Worm (Caenorhabditis elegans): Measurements from ENCODE around the gene C25F9.13.

Gene C25F9.13

DNA sequence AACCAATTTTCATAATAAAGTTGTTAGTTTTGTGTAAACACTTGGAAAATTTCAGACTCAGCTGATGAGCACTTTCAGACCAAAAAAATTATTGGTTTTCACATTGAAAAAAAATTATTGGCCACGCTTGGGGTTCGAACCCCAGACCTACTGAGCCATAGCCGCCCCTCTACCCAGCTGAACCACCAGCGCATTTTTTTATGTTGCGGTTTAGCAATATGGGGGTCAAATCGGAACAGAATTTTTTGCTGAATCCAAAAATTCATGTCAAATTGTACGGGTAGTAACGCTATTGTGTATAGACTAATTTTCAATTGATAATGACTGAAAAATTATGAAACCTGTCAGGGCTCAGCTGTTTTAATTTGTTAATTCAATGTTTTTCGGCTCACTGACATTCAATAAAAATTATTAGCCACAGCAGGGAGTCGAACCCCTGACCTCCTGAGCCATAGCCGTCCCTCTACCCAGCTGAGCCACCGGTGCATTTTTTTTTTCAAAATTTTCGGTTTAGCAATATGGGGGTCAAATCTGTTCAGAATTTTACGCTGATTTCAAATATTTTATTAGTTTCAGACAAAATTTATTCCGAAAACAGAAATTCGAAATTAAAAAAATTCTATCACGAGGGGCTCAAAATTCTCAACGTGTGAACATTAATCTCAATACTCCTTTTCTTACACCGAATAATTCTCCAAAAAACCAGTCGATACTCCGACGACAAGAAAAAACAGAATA is 2.0 kb downstream of the C25F9.13 start:
- TF ChIP-seq unc-120 (tag; optimal IDR thresholded peaks at IDR 0.05; ENCODE audit: poor library complexity, severe bottlenecking) (no peak), mab-5 (tag; optimal IDR thresholded peaks at IDR 0.05) (no peak), lin-32 (GFP tag; optimal IDR thresholded peaks at IDR 0.05) (no peak), ham-2 (GFP tag; optimal IDR thresholded peaks at IDR 0.05) (no peak), drap-1 (GFP tag; optimal IDR thresholded peaks at IDR 0.05) (no peak)

DNA sequence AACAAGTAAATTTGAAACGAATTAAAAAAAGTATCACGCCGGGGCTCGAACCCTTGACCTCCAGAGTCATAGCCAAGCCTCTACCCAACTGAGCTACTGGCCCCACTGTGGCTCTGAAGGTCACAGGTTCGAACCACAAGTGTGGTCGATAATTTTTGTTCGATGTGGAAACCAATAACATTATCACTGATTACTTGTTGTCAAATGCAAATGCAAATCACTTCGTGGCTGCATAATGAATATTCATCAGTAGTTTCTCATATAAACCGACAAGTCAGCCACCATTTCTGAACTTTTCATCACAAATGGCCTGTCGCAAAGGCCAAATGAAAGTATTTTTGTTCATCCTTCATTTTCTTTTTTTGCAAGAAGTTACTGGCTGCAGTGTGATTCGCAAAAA is 4.0 kb downstream of the C25F9.13 start, which contains the start of gene C25F9.8:
C25F9.8 (plus strand) TSS at position 301 of the 400 bp plus-strand sequence.
- no peak for TF ChIP-seq blmp-1 (tag; optimal IDR thresholded peaks at IDR 0.05)

DNA sequence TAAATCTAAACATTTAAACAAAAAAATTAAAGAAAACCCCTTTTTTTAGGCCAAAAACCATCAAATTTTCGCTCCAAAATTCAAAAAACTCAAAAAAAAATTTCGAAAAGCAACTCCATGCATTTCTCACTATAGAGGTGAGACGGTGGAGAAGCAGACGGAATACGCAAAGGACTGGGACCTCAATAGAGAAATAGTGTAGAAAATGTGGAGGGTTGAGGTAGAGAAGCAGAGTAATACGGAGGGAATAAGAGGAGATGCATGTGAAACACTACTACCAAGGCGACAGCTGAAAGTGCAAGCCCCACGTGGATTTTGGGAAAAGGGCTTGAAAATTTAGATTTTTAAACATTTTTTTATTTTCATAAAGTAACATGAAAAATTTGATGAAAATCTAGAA is 7.5 kb downstream of the C25F9.13 start:
- TF ChIP-seq ceh-39 (tag; optimal IDR thresholded peaks at IDR 0.05) (no peak), pha-4 (tag; optimal IDR thresholded peaks at IDR 0.05) (peak; percentile 15), hlh-1 (tag; optimal IDR thresholded peaks at IDR 0.05) (no peak), unc-62 (GFP tag; optimal IDR thresholded peaks at IDR 0.05) (no peak), lin-13 (tag; optimal IDR thresholded peaks at IDR 0.05) (no peak), cnd-1 (tag; optimal IDR thresholded peaks at IDR 0.05) (no peak), flh-1 (GFP tag; optimal IDR thresholded peaks at IDR 0.05) (no peak), ces-1 (GFP tag; optimal IDR thresholded peaks at IDR 0.05) (no peak), sptf-1 (tag; optimal IDR thresholded peaks at IDR 0.05) (peak; percentile 28), zip-8 (tag; optimal IDR thresholded peaks at IDR 0.05) (no peak), nhr-237 (tag; optimal IDR thresholded peaks at IDR 0.05) (no peak), mep-1 (tag; optimal IDR thresholded peaks at IDR 0.05) (peak; percentile 18)

DNA sequence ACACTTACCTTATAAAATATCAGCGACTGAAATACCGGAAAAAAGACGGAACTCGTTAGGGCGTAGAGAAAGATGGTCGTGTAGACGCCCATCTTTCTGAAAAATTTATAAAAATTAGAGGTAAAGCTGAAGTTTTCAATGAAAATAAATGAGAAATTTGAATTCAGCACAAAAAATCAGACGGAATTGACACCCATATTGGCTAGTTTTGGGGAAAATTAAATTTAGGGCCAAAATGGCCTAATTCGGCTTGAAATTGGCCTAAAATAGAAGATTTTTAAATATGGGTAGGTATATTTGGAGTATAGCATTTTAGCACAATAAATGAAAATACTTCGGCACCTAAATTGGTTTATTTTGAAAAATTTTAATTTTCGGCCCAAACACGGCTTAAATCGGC is 8.8 kb downstream of the C25F9.13 start, which contains the start of gene slcr-46.2:
slcr-46.2 (minus strand) TSS at position 101 of the 400 bp plus-strand sequence.
- TF ChIP-seq zip-8 (tag; optimal IDR thresholded peaks at IDR 0.05) (no peak), unc-39 (tag; optimal IDR thresholded peaks at IDR 0.05) (no peak), nhr-28 (tag; optimal IDR thresholded peaks at IDR 0.05) (no peak), elt-1 (tag; optimal IDR thresholded peaks at IDR 0.05; ENCODE audit: borderline replicate concordance, insufficient read depth) (no peak), mab-5 (tag; optimal IDR thresholded peaks at IDR 0.05) (no peak), mep-1 (tag; optimal IDR thresholded peaks at IDR 0.05) (no peak), flh-1 (GFP tag; optimal IDR thresholded peaks at IDR 0.05) (no peak), tbx-8 (GFP tag; optimal IDR thresholded peaks at IDR 0.05) (no peak), blmp-1 (tag; optimal IDR thresholded peaks at IDR 0.05) (no peak)

DNA sequence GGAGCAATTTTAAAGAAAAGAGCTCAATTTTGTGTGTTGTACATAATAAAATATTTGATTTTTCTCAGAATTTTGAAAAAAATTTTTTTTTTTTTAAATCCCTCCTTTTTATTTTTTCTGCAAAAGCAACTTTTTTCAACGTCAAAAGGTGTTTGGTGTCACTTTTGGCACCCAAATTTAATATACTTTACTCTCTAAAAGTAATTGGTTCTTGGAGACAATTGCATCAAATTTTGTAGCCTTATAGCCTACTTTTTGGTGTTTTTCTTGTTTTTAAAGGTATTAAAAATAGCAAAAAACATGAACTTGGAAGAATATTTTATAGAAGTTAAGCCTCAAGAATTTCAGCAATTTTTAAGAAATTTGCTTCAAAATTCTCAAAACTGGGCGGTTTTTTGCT is 17.8 kb downstream of the C25F9.13 start, which contains the start of gene srw-84:
srw-84 (plus strand) TSS at position 301 of the 400 bp plus-strand sequence.
- no peak for TF ChIP-seq lsy-2 (tag; optimal IDR thresholded peaks at IDR 0.05)
- no peak for TF ChIP-seq drap-1 (GFP tag; optimal IDR thresholded peaks at IDR 0.05)
- no peak for TF ChIP-seq nhr-76 (tag; optimal IDR thresholded peaks at IDR 0.05)
- TF ChIP-seq tbx-8 (GFP tag; optimal IDR thresholded peaks at IDR 0.05), result no peak
- TF ChIP-seq unc-62 (GFP tag; optimal IDR thresholded peaks at IDR 0.05), result no peak
- TF ChIP-seq ham-2 (GFP tag; optimal IDR thresholded peaks at IDR 0.05), result no peak
- no peak for TF ChIP-seq elt-1 (tag; optimal IDR thresholded peaks at IDR 0.05; ENCODE audit: borderline replicate concordance, insufficient read depth)
- no peak for TF ChIP-seq nhr-12 (tag; optimal IDR thresholded peaks at IDR 0.05)
- TF ChIP-seq sptf-1 (tag; optimal IDR thresholded peaks at IDR 0.05), result no peak
- TF ChIP-seq ceh-43 (GFP tag; optimal IDR thresholded peaks at IDR 0.05), result no peak
- TF ChIP-seq mls-2 (tag; optimal IDR thresholded peaks at IDR 0.05), result no peak
- TF ChIP-seq pha-4 (tag; optimal IDR thresholded peaks at IDR 0.05), result no peak
- TF ChIP-seq ces-1 (GFP tag; optimal IDR thresholded peaks at IDR 0.05), result no peak
- no peak for TF ChIP-seq flh-1 (GFP tag; optimal IDR thresholded peaks at IDR 0.05)
- no peak for TF ChIP-seq ceh-39 (tag; optimal IDR thresholded peaks at IDR 0.05)
- no peak for TF ChIP-seq unc-39 (tag; optimal IDR thresholded peaks at IDR 0.05)
- no peak for TF ChIP-seq lin-32 (GFP tag; optimal IDR thresholded peaks at IDR 0.05)
- TF ChIP-seq hlh-1 (tag; optimal IDR thresholded peaks at IDR 0.05), result no peak
- no peak for TF ChIP-seq elt-3 (tag; optimal IDR thresholded peaks at IDR 0.05)
- TF ChIP-seq cnd-1 (tag; optimal IDR thresholded peaks at IDR 0.05), result no peak

ce11 chrV:19377014-19377494 is 21.7 kb downstream of the C25F9.13 start, which contains the start of gene nceh-1:
TSS of gene nceh-1 (plus strand) at chrV:19377444.
- TF ChIP-seq mep-1 (tag; optimal IDR thresholded peaks at IDR 0.05), result no peak
- no peak for TF ChIP-seq sem-2 (GFP tag; optimal IDR thresholded peaks at IDR 0.05)
- no peak for TF ChIP-seq nhr-237 (tag; optimal IDR thresholded peaks at IDR 0.05)
- TF ChIP-seq drap-1 (GFP tag; optimal IDR thresholded peaks at IDR 0.05), result no peak
- no peak for TF ChIP-seq pha-4 (tag; optimal IDR thresholded peaks at IDR 0.05)
- no peak for TF ChIP-seq blmp-1 (tag; optimal IDR thresholded peaks at IDR 0.05)
- TF ChIP-seq tbx-8 (GFP tag; optimal IDR thresholded peaks at IDR 0.05), result no peak
- TF ChIP-seq snpc-4 (tag; optimal IDR thresholded peaks at IDR 0.05), result no peak
- no peak for TF ChIP-seq unc-39 (tag; optimal IDR thresholded peaks at IDR 0.05)
- no peak for TF ChIP-seq ceh-83 (GFP tag; optimal IDR thresholded peaks at IDR 0.05)
- TF ChIP-seq lin-32 (GFP tag; optimal IDR thresholded peaks at IDR 0.05), result no peak
- TF ChIP-seq ces-1 (GFP tag; optimal IDR thresholded peaks at IDR 0.05), result no peak

Data from whole organism, mixed stage, embryonic.